Worm (Caenorhabditis elegans) whole organism, L2 larva: Measurements from ENCODE around the gene Y54E2A.4.

Experiments used
- R02D3.7 ChIP-seq: fragments of 150-350 bp; optimal IDR thresholded peaks from 2 replicates; lab custom pipeline; 2014; ENCODE audit warnings: missing biosample characterization, missing genetic modification characterization
- elt-3 ChIP-seq: sonication (generic microtip); optimal IDR thresholded peaks from 2 replicates; lab custom pipeline; 2017; ENCODE audit warnings: missing biosample characterization, missing genetic modification characterization
- nhr-11 ChIP-seq: fragments of 150-350 bp; optimal IDR thresholded peaks from 2 replicates; lab custom pipeline; 2014; ENCODE audit warnings: missing biosample characterization, missing genetic modification characterization
- nhr-77 ChIP-seq: fragments of 150-350 bp; optimal IDR thresholded peaks from 2 replicates; lab custom pipeline; 2014; ENCODE audit warnings: missing biosample characterization, missing genetic modification characterization

ce11 chrII:14805686-14806085 is 51.3 kb downstream of the Y54E2A.4 start, which contains the start of gene srt-11:
- TF ChIP-seq nhr-77 (tag; lab: Kevin White, UChicago) (no peak), elt-3 (tag; lab: Kevin White, UChicago) (no peak), R02D3.7 (no peak), nhr-11 (tag; lab: Kevin White, UChicago) (no peak)
